Worm (Caenorhabditis elegans): Measurements from ENCODE around the gene sra-31.

DNA sequence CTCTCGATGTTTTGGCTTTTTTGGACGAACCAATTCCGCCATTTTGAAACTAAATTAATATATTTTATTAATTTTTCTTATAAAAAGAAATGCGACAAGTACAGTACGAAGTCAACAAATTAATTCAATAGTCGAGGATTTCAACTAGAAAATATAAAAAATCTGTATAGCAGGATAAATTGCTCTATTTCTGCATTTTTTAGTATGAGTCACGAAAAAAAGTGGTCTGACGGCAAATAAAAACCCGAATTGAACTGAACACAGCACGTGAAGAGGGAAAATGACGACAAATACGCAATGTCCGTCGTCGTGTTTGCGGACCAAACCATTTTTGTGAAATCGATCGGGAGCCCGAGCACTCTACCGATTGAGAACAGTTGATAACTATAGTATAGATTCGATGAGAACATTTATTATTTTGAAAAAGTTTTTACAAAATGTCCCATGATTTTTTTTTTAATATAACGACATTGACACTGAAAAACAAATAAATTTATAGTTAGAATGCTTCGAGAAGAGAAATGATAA lies 31.1 kb upstream of the sra-31 start, which contains the start of gene epg-5:
- TF ChIP-seq fkh-10 (GFP tag; optimal IDR thresholded peaks at IDR 0.05) = no peak
- TF ChIP-seq jun-1 (tag; optimal IDR thresholded peaks at IDR 0.05) = no peak
- peak; percentile 62 for TF ChIP-seq elt-2 (tag; optimal IDR thresholded peaks at IDR 0.05)
- TF ChIP-seq unc-62 (GFP tag; optimal IDR thresholded peaks at IDR 0.05) = no peak
- no peak for TF ChIP-seq skn-1 (tag; optimal IDR thresholded peaks at IDR 0.05)
- TF ChIP-seq ztf-11 (tag; optimal IDR thresholded peaks at IDR 0.05) = no peak
- TF ChIP-seq pqm-1 (tag; optimal IDR thresholded peaks at IDR 0.05) = peak; percentile 47
- no peak for TF ChIP-seq tbx-2 (tag; optimal IDR thresholded peaks at IDR 0.05)
- TF ChIP-seq ztf-4 (tag; optimal IDR thresholded peaks at IDR 0.05) = no peak
- no peak for TF ChIP-seq nhr-12 (tag; optimal IDR thresholded peaks at IDR 0.05)
- TF ChIP-seq ceh-16 (tag; optimal IDR thresholded peaks at IDR 0.05) = no peak
- no peak for TF ChIP-seq nhr-23 (tag; optimal IDR thresholded peaks at IDR 0.05)
- TF ChIP-seq egl-27 (tag; optimal IDR thresholded peaks at IDR 0.05) = no peak
